Worm (Caenorhabditis elegans) whole organism, mixed stage, embryonic: ENCODE measurements around the gene inx-2.

ENCODE experiments used
- elt-1 ChIP-seq: sonication (generic microtip); optimal IDR thresholded peaks from 2 replicates; lab custom pipeline; 2017; ENCODE audit warnings: missing genetic modification characterization, mild to moderate bottlenecking, missing compliant biosample characterization, antibody characterized with exemption, moderate library complexity, borderline replicate concordance; ENCODE audit not compliant: insufficient read depth
- elt-3 ChIP-seq: fragments of 150-350 bp; optimal IDR thresholded peaks from 2 replicates; lab custom pipeline; 2014; ENCODE audit warnings: missing biosample characterization, missing genetic modification characterization
- flh-1 ChIP-seq: fragments of 200-800 bp; sonication (Bioruptor generic); optimal IDR thresholded peaks from 2 replicates; lab custom pipeline; 2018; ENCODE audit warnings: mild to moderate bottlenecking, missing genetic modification characterization, moderate library complexity, missing compliant biosample characterization
- lin-32 ChIP-seq: fragments of 200-800 bp; sonication (Bioruptor generic); optimal IDR thresholded peaks from 2 replicates; lab custom pipeline; 2018; ENCODE audit warnings: mild to moderate bottlenecking, missing genetic modification characterization, missing compliant biosample characterization
- lsy-2 ChIP-seq: fragments of 150-350 bp; optimal IDR thresholded peaks from 2 replicates; lab custom pipeline; 2014; ENCODE audit warnings: missing biosample characterization, missing genetic modification characterization
- nhr-12 ChIP-seq: fragments of 150-350 bp; optimal IDR thresholded peaks from 2 replicates; lab custom pipeline; 2014; ENCODE audit warnings: missing biosample characterization, missing genetic modification characterization
- nhr-28 ChIP-seq: fragments of 150-350 bp; optimal IDR thresholded peaks from 2 replicates; lab custom pipeline; 2014; ENCODE audit warnings: missing biosample characterization, missing genetic modification characterization
- sem-2 ChIP-seq: fragments of 200-800 bp; sonication (Bioruptor generic); optimal IDR thresholded peaks from 2 replicates; lab custom pipeline; 2018; ENCODE audit warnings: mild to moderate bottlenecking, missing genetic modification characterization, missing compliant biosample characterization
- snpc-4 ChIP-seq: fragments of 150-350 bp; optimal IDR thresholded peaks from 2 replicates; lab custom pipeline; 2014; ENCODE audit warnings: missing biosample characterization, missing genetic modification characterization
- ztf-11 ChIP-seq: fragments of 150-350 bp; optimal IDR thresholded peaks from 2 replicates; lab custom pipeline; 2014; ENCODE audit warnings: missing biosample characterization, missing genetic modification characterization

DNA sequence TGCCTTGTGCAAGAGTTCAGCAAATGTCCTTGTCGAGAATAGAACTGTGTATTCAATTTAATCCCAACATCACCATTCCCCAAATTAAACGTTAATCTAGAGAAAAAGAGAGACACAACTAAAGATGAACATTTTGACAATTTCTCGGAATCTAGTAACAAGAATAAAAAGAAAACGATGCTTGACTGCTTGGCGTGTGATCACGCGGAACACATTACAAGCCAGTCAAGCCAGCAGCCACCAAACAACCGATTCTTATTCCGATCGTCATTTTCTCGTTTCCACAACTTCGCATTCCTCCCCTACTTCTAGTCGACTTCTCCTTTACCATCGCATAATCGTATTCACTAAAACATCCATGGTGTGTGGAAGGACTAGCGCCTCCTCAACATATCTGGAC lies 47.1 kb downstream of the inx-2 start:
- TF ChIP-seq nhr-12 (tag; lab: Kevin White, UChicago) (no peak), flh-1 (GFP tag; lab: Kevin White, UChicago) (no peak), sem-2 (no peak), elt-1 (tag; lab: Kevin White, UChicago) (no peak), nhr-28 (tag; lab: Kevin White, UChicago) (no peak), lsy-2 (tag; lab: Kevin White, UChicago) (no peak), lin-32 (no peak), snpc-4 (no peak), elt-3 (tag; lab: Kevin White, UChicago) (no peak), ztf-11 (no peak)
